Worm (Caenorhabditis elegans) whole organism, young adult: ENCODE data around the gene fut-1.

Experiments
- B0261.1 ChIP-seq: sonication (generic microtip); optimal IDR thresholded peaks from 2 replicates; lab custom pipeline; 2016; ENCODE audit warnings: mild to moderate bottlenecking, missing genetic modification characterization, moderate library complexity, missing compliant biosample characterization
- C17E4.6 ChIP-seq: fragments of 200-800 bp; sonication (Bioruptor generic); IDR thresholded peaks from 2 replicates; pipeline ENCODE4 v1.3.6; 2022; ENCODE audit warnings: missing genetic modification reagents, missing genetic modification characterization, missing compliant biosample characterization
- F23B12.7 ChIP-seq: sonication (generic microtip); optimal IDR thresholded peaks from 2 replicates; lab custom pipeline; 2017; ENCODE audit warnings: missing genetic modification characterization, mild to moderate bottlenecking, missing compliant biosample characterization, antibody characterized with exemption, moderate library complexity; ENCODE audit not compliant: insufficient read depth
- F33H1.4 ChIP-seq: fragments of 200-800 bp; sonication (Bioruptor generic); IDR thresholded peaks from 2 replicates; pipeline ENCODE4 v1.3.6; 2022; ENCODE audit warnings: missing genetic modification reagents, missing genetic modification characterization, missing compliant biosample characterization
- F52B5.7 ChIP-seq: sonication (generic microtip); optimal IDR thresholded peaks from 2 replicates; lab custom pipeline; 2016; ENCODE audit warnings: mild to moderate bottlenecking, missing genetic modification characterization, missing compliant biosample characterization
- Y56A3A.18 ChIP-seq: fragments of 200-800 bp; sonication (Bioruptor generic); IDR thresholded peaks from 2 replicates; pipeline ENCODE4 v1.3.6; 2022; ENCODE audit warnings: missing genetic modification reagents, missing genetic modification characterization, missing compliant biosample characterization
- Y95B8A.8 ChIP-seq: fragments of 200-800 bp; sonication (Bioruptor generic); IDR thresholded peaks from 2 replicates; pipeline ENCODE4 v1.3.6; 2022; ENCODE audit warnings: missing genetic modification reagents, missing genetic modification characterization, missing compliant biosample characterization
- ZK185.1 ChIP-seq: sonication (generic microtip); optimal IDR thresholded peaks from 2 replicates; lab custom pipeline; 2016; ENCODE audit warnings: mild to moderate bottlenecking, missing genetic modification characterization, missing compliant biosample characterization; ENCODE audit not compliant: poor library complexity, severe bottlenecking
- akir-1 ChIP-seq: fragments of 200-800 bp; sonication (Bioruptor generic); optimal IDR thresholded peaks from 2 replicates; lab custom pipeline; 2018; ENCODE audit warnings: mild to moderate bottlenecking, missing genetic modification characterization, moderate library complexity, missing compliant biosample characterization
- athp-1 ChIP-seq: sonication (generic microtip); optimal IDR thresholded peaks from 2 replicates; lab custom pipeline; 2017; ENCODE audit warnings: mild to moderate bottlenecking, missing genetic modification characterization, missing compliant biosample characterization
- bed-2 ChIP-seq: fragments of 200-800 bp; sonication (Bioruptor generic); IDR thresholded peaks from 2 replicates; pipeline ENCODE4 v1.3.6; 2022; ENCODE audit warnings: missing genetic modification reagents, missing genetic modification characterization, missing compliant biosample characterization
- ccch-3 ChIP-seq: fragments of 200-800 bp; sonication (Bioruptor generic); optimal IDR thresholded peaks from 2 replicates; lab custom pipeline; 2018; ENCODE audit warnings: mild to moderate bottlenecking, missing genetic modification characterization, missing compliant biosample characterization
- cebp-1 ChIP-seq, 2 experiments: fragments of 200-800 bp in 1 of 2; sonication (Bioruptor generic) in 1 of 2; sonication (generic microtip) in 1 of 2; IDR thresholded peaks in 1 of 2; optimal IDR thresholded peaks in 1 of 2; 2 replicates each; pipeline versions ENCODE4 v1.3.6 to Lab custom; 2017 to 2022; ENCODE audit warnings: missing compliant biosample characterization in 2 of 2, missing genetic modification characterization in 2 of 2, mild to moderate bottlenecking in 1 of 2, missing genetic modification reagents in 1 of 2, moderate library complexity in 1 of 2
- cebp-2 ChIP-seq: fragments of 200-800 bp; sonication (Bioruptor generic); IDR thresholded peaks from 2 replicates; pipeline ENCODE4 v1.3.6; 2022; ENCODE audit warnings: missing genetic modification characterization, missing compliant biosample characterization
- ceh-100 ChIP-seq: fragments of 200-800 bp; sonication (Bioruptor generic); IDR thresholded peaks from 2 replicates; pipeline ENCODE4 v1.3.6; 2022; ENCODE audit warnings: missing genetic modification reagents, missing genetic modification characterization, missing compliant biosample characterization
- ceh-27 ChIP-seq: fragments of 200-800 bp; sonication (Bioruptor generic); optimal IDR thresholded peaks from 2 replicates; lab custom pipeline; 2018; ENCODE audit warnings: mild to moderate bottlenecking, missing genetic modification characterization, moderate library complexity, missing compliant biosample characterization
- ceh-91 ChIP-seq: fragments of 200-800 bp; sonication (Bioruptor generic); IDR thresholded peaks from 2 replicates; pipeline ENCODE4 v1.3.6; 2022; ENCODE audit warnings: missing genetic modification reagents, missing genetic modification characterization, missing compliant biosample characterization
- dpff-1 ChIP-seq: sonication (generic microtip); optimal IDR thresholded peaks from 2 replicates; lab custom pipeline; 2017; ENCODE audit warnings: mild to moderate bottlenecking, missing genetic modification characterization, missing compliant biosample characterization
- dpl-1 ChIP-seq: fragments of 150-350 bp; optimal IDR thresholded peaks from 2 replicates; lab custom pipeline; 2014; ENCODE audit warnings: missing biosample characterization, missing genetic modification reagents, missing genetic modification characterization
- efl-1 ChIP-seq: fragments of 150-350 bp; optimal IDR thresholded peaks from 2 replicates; lab custom pipeline; 2014; ENCODE audit warnings: missing biosample characterization, missing genetic modification reagents, missing genetic modification characterization
- egl-18 ChIP-seq: fragments of 200-800 bp; sonication (Bioruptor generic); IDR thresholded peaks from 2 replicates; pipeline ENCODE4 v1.3.6; 2022; ENCODE audit warnings: missing genetic modification reagents, missing genetic modification characterization, missing compliant biosample characterization
- egrh-3 ChIP-seq: fragments of 200-800 bp; sonication (Bioruptor generic); IDR thresholded peaks from 2 replicates; pipeline ENCODE4 v1.3.6; 2022; ENCODE audit warnings: missing genetic modification reagents, missing genetic modification characterization, missing compliant biosample characterization
- ets-4 ChIP-seq: fragments of 200-800 bp; sonication (Bioruptor generic); optimal IDR thresholded peaks from 2 replicates; lab custom pipeline; 2018; ENCODE audit warnings: mild to moderate bottlenecking, missing genetic modification characterization, missing compliant biosample characterization
- hlh-12 ChIP-seq: sonication (generic microtip); optimal IDR thresholded peaks from 2 replicates; lab custom pipeline; 2016; ENCODE audit warnings: missing genetic modification characterization, missing compliant biosample characterization
- hlh-26 ChIP-seq: fragments of 200-800 bp; sonication (Bioruptor generic); conservative IDR thresholded peaks from 2 replicates; pipeline ENCODE4 v1.3.6; 2022; ENCODE audit warnings: missing genetic modification reagents, missing genetic modification characterization, missing compliant biosample characterization
- hrde-1 ChIP-seq: sonication (generic microtip); optimal IDR thresholded peaks from 2 replicates; lab custom pipeline; 2016; ENCODE audit warnings: missing genetic modification characterization, mild to moderate bottlenecking, missing compliant biosample characterization, moderate library complexity, missing genotype, missing genetic modification reagents, borderline replicate concordance
- lag-1 ChIP-seq: fragments of 200-800 bp; sonication (Bioruptor generic); IDR thresholded peaks from 2 replicates; pipeline ENCODE4 v1.3.6; 2022; ENCODE audit warnings: missing genetic modification reagents, missing genetic modification characterization, missing compliant biosample characterization
- lin-26 ChIP-seq: fragments of 200-800 bp; sonication (Bioruptor generic); IDR thresholded peaks from 2 replicates; pipeline ENCODE4 v1.3.6; 2022; ENCODE audit warnings: missing genetic modification reagents, missing genetic modification characterization, missing compliant biosample characterization
- lin-35 ChIP-seq, 3 experiments: fragments of 150-350 bp in 2 of 3; sonication (generic microtip) in 1 of 3; optimal IDR thresholded peaks; 2 replicates each; lab custom pipeline; 2014 to 2018; ENCODE audit warnings: missing biosample characterization in 3 of 3, missing genetic modification characterization in 3 of 3, missing genetic modification reagents in 3 of 3
- lir-1 ChIP-seq: fragments of 200-800 bp; sonication (Bioruptor generic); conservative IDR thresholded peaks from 2 replicates; pipeline ENCODE4 v1.3.6; 2022; ENCODE audit warnings: missing genetic modification reagents, missing genetic modification characterization, missing compliant biosample characterization
- madf-3 ChIP-seq: fragments of 200-800 bp; sonication (Bioruptor generic); IDR thresholded peaks from 2 replicates; pipeline ENCODE4 v1.3.6; 2022; ENCODE audit warnings: missing genetic modification reagents, missing genetic modification characterization, missing compliant biosample characterization
- madf-6 ChIP-seq: fragments of 200-800 bp; sonication (Bioruptor generic); IDR thresholded peaks from 2 replicates; pipeline ENCODE4 v1.3.6; 2022; ENCODE audit warnings: missing genetic modification reagents, missing genetic modification characterization, missing compliant biosample characterization
- mcd-1 ChIP-seq: fragments of 200-800 bp; sonication (Bioruptor generic); IDR thresholded peaks from 2 replicates; pipeline ENCODE4 v1.3.6; 2022; ENCODE audit warnings: missing genetic modification reagents, missing genetic modification characterization, missing compliant biosample characterization
- mes-4 ChIP-seq: sonication (generic microtip); optimal IDR thresholded peaks from 2 replicates; lab custom pipeline; 2016; ENCODE audit warnings: missing genotype, missing genetic modification characterization, missing compliant biosample characterization
- nfya-1 ChIP-seq: sonication (generic microtip); optimal IDR thresholded peaks from 2 replicates; lab custom pipeline; 2017; ENCODE audit warnings: antibody characterized with exemption, missing compliant biosample characterization, missing genetic modification characterization, borderline replicate concordance; ENCODE audit not compliant: insufficient read depth
- nfyb-1 ChIP-seq: fragments of 200-800 bp; sonication (Bioruptor generic); IDR thresholded peaks from 2 replicates; pipeline ENCODE4 v1.3.6; 2022; ENCODE audit warnings: missing genetic modification reagents, missing genetic modification characterization, missing compliant biosample characterization
- pha-4 ChIP-seq: fragments of 150-350 bp; sonication (generic microtip); optimal IDR thresholded peaks from 2 replicates; lab custom pipeline; 2014; ENCODE audit warnings: missing biosample characterization, missing genetic modification reagents, missing genetic modification characterization
- rec-8 ChIP-seq, 2 experiments: sonication (generic microtip); optimal IDR thresholded peaks; 2 replicates each; lab custom pipeline; 2016; ENCODE audit warnings: mild to moderate bottlenecking in 2 of 2, missing genetic modification characterization in 2 of 2, missing genetic modification reagents in 2 of 2, missing genotype in 2 of 2, missing biosample characterization in 1 of 2, missing compliant biosample characterization in 1 of 2, moderate library complexity in 1 of 2
- rpc-1 ChIP-seq, 2 experiments: fragments of 150-350 bp in 1 of 2; sonication (generic microtip) in 1 of 2; optimal IDR thresholded peaks; 2 replicates each; lab custom pipeline; 2014 to 2018; ENCODE audit warnings: missing biosample characterization in 1 of 2, missing genetic modification characterization in 1 of 2, missing genetic modification reagents in 1 of 2, missing genotype in 1 of 2
- snpc-4 ChIP-seq, 5 experiments: fragments of 150-350 bp in 1 of 5; sonication (generic microtip) in 4 of 5; optimal IDR thresholded peaks; 2 replicates each; lab custom pipeline; 2014 to 2018; ENCODE audit warnings: missing genetic modification characterization in 5 of 5, missing biosample characterization in 3 of 5, antibody characterized with exemption in 2 of 5, mild to moderate bottlenecking in 2 of 5, missing compliant biosample characterization in 2 of 5, missing genotype in 2 of 5, moderate library complexity in 2 of 5, missing genetic modification reagents in 1 of 5
- somi-1 ChIP-seq: fragments of 200-800 bp; sonication (Bioruptor generic); optimal IDR thresholded peaks from 2 replicates; lab custom pipeline; 2018; ENCODE audit warnings: mild to moderate bottlenecking, missing genetic modification characterization, missing compliant biosample characterization
- tbp1 ChIP-seq: fragments of 200-800 bp; sonication (Bioruptor generic); optimal IDR thresholded peaks from 2 replicates; lab custom pipeline; 2018; ENCODE audit warnings: mild to moderate bottlenecking, missing genetic modification characterization, missing compliant biosample characterization
- tbx-9 ChIP-seq: sonication (generic microtip); optimal IDR thresholded peaks from 2 replicates; lab custom pipeline; 2016; ENCODE audit warnings: borderline replicate concordance, missing genetic modification characterization, inconsistent platforms, missing compliant biosample characterization
- unc-130 ChIP-seq: sonication (generic microtip); optimal IDR thresholded peaks from 2 replicates; lab custom pipeline; 2016; ENCODE audit warnings: missing genetic modification reagents, missing genetic modification characterization, missing compliant biosample characterization
- zim-3 ChIP-seq: sonication (generic microtip); optimal IDR thresholded peaks from 2 replicates; lab custom pipeline; 2017; ENCODE audit warnings: mild to moderate bottlenecking, missing genetic modification characterization, moderate library complexity, missing compliant biosample characterization
- ztf-22 ChIP-seq: fragments of 200-800 bp; sonication (Bioruptor generic); optimal IDR thresholded peaks from 2 replicates; lab custom pipeline; 2018; ENCODE audit warnings: mild to moderate bottlenecking, missing genetic modification characterization, moderate library complexity, missing compliant biosample characterization

The fut-1 gene

ce11 chrII:8740326-8740949, 19.0 kb downstream of the fut-1 start (continued):
- TF ChIP-seq snpc-4 (GFP tag; optimal IDR thresholded peaks at IDR 0.05; lab: Kevin White, UChicago) (no peak), snpc-4 (tag; optimal IDR thresholded peaks at IDR 0.05; lab: Kevin White, UChicago) (no peak), tbp1 (peak; percentile 14), rpc-1 (optimal IDR thresholded peaks at IDR 0.05; lab: Kevin White, UChicago) (no peak), rpc-1 (tag; optimal IDR thresholded peaks at IDR 0.05; lab: Kevin White, UChicago) (no peak), F52B5.7 (no peak), nfyb-1 (GFP tag; lab: Robert Waterston, UW) (peak; percentile 21; the same call in 1 of the 2 replicates), unc-130 (GFP tag; lab: Kevin White, UChicago) (no peak), ccch-3 (no peak), F33H1.4 (GFP tag; lab: Robert Waterston, UW) (no peak), hlh-12 (tag; lab: Kevin White, UChicago) (no peak), dpl-1 (GFP tag; lab: Kevin White, UChicago) (no peak), rec-8 (tag; optimal IDR thresholded peaks at IDR 0.05; lab: Kevin White, UChicago) (no peak), F23B12.7 (tag; lab: Kevin White, UChicago) (no peak), athp-1 (tag; lab: Kevin White, UChicago) (no peak), egrh-3 (GFP tag; lab: Robert Waterston, UW) (no peak), somi-1 (GFP tag; lab: Kevin White, UChicago) (peak; percentile 70), ceh-91 (GFP tag; lab: Robert Waterston, UW) (no peak), dpff-1 (no peak), hrde-1 (tag; lab: Kevin White, UChicago) (no peak), egl-18 (no peak), C17E4.6 (GFP tag; lab: Robert Waterston, UW) (no peak), ceh-27 (GFP tag; lab: Kevin White, UChicago) (no peak), mcd-1 (GFP tag; lab: Robert Waterston, UW) (peak; percentile 11; the same call in 1 of the 2 replicates), lag-1 (GFP tag; lab: Robert Waterston, UW) (no peak), Y95B8A.8 (GFP tag; lab: Robert Waterston, UW) (no peak), ZK185.1 (tag; lab: Kevin White, UChicago) (no peak), tbx-9 (no peak), akir-1 (GFP tag; lab: Kevin White, UChicago) (no peak), nfya-1 (tag; lab: Kevin White, UChicago) (no peak), lin-26 (GFP tag; lab: Robert Waterston, UW) (no peak), Y56A3A.18 (GFP tag; lab: Robert Waterston, UW) (no peak), zim-3 (tag; lab: Kevin White, UChicago) (no peak), efl-1 (no peak), hlh-26 (GFP tag; lab: Robert Waterston, UW) (no peak), ztf-22 (peak; percentile 50), ceh-100 (no peak), cebp-1 (GFP tag; IDR thresholded peaks at IDR 0.05; lab: Robert Waterston, UW) (no peak), cebp-1 (tag; optimal IDR thresholded peaks at IDR 0.05; lab: Kevin White, UChicago) (peak; percentile 36), bed-2 (no peak), B0261.1 (tag; lab: Kevin White, UChicago) (no peak), lin-35 (GFP tag; optimal IDR thresholded peaks at IDR 0.05; lab: Kevin White, UChicago) (no peak), lir-1 (no peak), cebp-2 (GFP tag; lab: Robert Waterston, UW) (no peak), mes-4 (tag; lab: Kevin White, UChicago) (no peak), madf-6 (GFP tag; lab: Robert Waterston, UW) (no peak), madf-3 (GFP tag; lab: Robert Waterston, UW) (no peak), pha-4 (tag; lab: Kevin White, UChicago) (no peak), ets-4 (GFP tag; lab: Kevin White, UChicago) (no peak)
